Fruit fly (Drosophila melanogaster): ENCODE results near the gene abo.

abo gene

dm6 chr2L:10976864-10977586, 1.9 kb upstream of the abo start:
- no peak for TF ChIP-seq noc (tag; optimal IDR thresholded peaks at IDR 0.05)

DNA sequence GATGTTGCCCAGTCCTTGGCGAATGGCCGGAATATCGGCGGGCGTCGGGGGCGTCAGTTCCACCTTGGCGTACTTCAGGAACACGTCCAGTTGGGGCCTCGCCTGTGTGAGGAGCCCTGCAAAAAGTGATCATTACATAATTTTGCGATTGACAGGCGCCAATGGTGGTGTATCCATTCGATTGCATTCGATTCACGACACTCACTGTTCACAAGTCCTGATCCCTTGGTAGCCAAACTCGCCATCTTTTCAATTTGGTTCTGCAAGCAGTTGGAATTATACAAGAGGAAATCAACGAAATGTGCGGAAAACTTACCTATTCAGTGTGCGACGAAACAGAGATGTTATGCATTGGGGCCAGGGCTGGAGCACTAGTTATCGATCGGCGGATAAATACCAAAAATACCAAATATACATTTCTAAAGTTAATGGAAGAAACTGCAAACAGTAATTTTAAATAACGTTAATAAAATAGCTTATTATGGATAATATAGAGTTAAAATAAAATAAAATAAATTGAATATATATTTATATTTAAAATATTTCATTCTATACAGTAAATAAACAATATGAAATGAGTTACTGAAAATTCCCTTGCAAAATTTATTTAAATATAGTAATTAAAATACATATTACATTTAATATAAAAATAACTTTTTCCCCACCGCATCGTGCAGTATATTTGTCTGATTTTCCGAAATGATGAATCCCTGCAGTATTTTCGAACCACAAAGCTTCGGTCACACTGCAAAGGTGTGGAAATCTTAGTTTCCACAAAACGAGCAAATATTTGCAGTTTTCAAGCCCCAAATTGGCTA, 1.2 kb upstream of the abo start, which contains the start of the genes ATPsynG and SCAR:
Gene ATPsynG (minus strand): TSS at position 354 of the 818 bp plus-strand sequence.
Gene SCAR (plus strand): TSS at position 727 of the 818 bp plus-strand sequence.
- TF ChIP-seq noc (tag; optimal IDR thresholded peaks at IDR 0.05) = no peak

- TF ChIP-seq noc (tag; optimal IDR thresholded peaks at IDR 0.05) = no peak
Observed at dm6 chr2L:10974638-10975037, 455 bp downstream of the abo start.

dm6 chr2L:10972224-10972623, 2.9 kb downstream of the abo start, which contains the start of gene CG16743:
Gene CG16743 (plus strand): TSS chr2L:10972280.
- peak; percentile 79 for TF ChIP-seq noc (tag; optimal IDR thresholded peaks at IDR 0.05)

- TF ChIP-seq noc (tag; optimal IDR thresholded peaks at IDR 0.05) = peak; percentile 72
Observed at dm6 chr2L:10970134-10970533, 5.0 kb downstream of the abo start, which contains the start of the genes Tmem214 and YL-1. Gene Tmem214 (minus strand): TSS chr2L:10970275. Gene YL-1 (plus strand): TSS chr2L:10970443.

- no peak for TF ChIP-seq noc (tag; optimal IDR thresholded peaks at IDR 0.05)
Observed at dm6 chr2L:10968009-10968383, 7.1 kb downstream of the abo start.

DNA sequence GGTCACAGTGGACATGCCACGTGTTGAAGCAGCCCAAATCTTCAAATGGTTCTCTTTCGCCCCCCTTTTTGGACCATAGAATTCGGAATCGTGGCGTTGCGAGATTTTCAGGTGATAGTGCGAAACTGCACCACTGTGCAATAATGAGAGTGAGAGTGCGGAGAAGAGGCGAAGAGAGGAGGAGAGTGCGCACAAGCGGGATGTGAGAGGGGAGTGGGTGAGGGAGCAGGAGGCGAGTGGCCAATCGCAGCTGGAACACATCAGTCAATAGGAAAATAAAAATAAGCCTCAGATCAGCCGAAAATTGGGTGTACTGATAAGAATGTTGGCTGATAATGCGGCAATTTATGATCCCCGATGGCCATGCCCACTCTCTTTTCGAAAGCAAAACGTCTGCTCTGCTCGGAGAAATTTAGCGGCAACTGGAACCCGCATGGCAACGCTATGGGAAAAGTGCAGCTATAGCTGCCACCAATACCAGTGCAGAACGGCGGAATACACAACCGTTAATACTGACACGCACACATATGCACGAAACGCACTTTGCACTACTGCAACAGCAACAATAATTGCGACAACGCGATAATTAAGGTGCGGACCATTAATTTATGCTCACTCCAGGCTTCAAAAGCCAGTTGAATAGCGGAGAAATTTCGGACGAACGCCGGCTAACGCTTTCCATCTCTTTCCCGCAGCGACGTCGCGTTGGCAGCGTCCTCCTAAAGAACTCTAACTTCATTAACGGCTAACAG, 7.7 kb downstream of the abo start:
- TF ChIP-seq noc (tag; optimal IDR thresholded peaks at IDR 0.05) = peak; percentile 74

DNA sequence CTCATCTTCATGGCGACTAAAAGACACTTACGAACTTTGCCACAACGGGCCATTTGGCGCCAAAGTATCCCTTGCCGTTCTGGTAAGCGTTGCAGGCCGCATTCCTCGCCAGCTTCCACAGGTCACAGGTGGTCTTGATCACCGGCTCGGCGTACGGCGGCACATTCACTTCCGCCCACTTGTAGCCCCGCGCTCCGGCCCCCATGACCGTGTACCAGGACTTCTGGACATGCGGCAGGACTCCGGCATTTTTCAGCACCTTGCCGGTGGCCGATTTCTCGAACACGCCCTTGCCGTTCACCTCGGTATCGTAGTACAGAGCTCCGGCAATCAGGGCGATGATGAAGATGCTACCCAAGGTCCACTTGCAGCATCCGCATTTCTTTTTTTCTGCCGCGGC, 9.1 kb downstream of the abo start:
- TF ChIP-seq noc (tag; optimal IDR thresholded peaks at IDR 0.05) = no peak

DNA sequence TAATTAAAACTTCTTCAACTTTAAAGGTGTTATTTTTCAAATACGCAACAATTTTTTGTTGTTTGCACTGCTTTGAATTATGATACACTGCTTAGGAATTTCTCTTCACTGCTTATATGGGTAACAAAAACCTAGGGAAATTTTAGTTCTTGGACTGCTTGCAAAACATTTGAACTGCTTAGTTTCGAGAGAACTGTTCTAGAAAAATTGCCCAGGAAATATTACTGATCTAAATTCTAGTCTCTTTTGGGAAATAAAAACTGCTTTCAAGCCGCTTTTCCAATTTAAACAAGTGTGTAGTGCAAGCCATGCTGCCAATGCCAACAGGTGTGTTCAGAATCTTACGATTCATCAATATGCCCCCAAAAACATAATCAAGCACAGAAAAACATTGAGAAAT, 10.6 kb downstream of the abo start:
- TF ChIP-seq noc (tag; optimal IDR thresholded peaks at IDR 0.05) = no peak

DNA sequence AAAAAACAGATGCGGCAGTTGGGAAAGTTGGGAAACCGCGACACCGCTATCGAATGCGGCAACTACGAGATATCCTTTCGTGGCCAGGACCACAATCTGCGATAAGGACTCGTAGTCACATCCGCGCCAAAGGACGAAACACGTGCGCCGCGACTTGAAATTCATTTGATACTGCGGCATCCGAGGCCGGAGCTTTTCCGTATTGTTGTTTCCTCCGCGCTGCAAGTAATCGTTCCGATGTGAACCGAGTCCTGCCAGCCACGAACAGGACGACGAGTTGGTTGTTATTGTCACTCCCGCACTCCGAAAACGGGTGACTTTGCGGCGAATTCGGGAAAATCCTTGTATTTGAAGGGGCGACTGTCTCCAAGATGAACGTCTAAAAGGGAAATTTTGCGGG, 11.1 kb downstream of the abo start, which contains the start of gene dpr2:
Gene dpr2 (minus strand): TSS at position 175 of the 400 bp plus-strand sequence.
- TF ChIP-seq noc (tag; optimal IDR thresholded peaks at IDR 0.05) = no peak

- no peak for TF ChIP-seq noc (tag; optimal IDR thresholded peaks at IDR 0.05)
Observed at dm6 chr2L:10940196-10940595, 34.9 kb downstream of the abo start.

DNA sequence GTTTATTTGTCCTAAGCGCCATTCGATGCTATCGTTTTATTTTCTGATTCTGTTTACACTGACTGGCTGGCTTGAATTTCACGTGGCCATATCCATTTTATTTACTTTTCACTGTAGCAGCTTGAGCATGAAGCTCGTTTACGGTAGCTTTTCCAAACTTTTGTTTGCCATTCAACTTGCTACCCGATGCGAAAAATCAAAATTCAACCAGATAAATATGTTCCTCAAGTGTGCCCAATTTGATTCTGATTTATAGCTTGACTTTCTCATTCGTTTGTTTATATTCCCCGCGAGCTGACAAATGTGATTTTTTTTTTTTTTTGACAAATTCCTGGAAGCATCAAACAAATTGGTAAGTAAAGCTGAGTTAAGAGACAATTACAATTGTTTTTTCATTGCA, 38.7 kb downstream of the abo start, which contains the start of gene CG14072:
Gene CG14072 (plus strand): TSS at position 301 of the 400 bp plus-strand sequence.
- TF ChIP-seq noc (tag; optimal IDR thresholded peaks at IDR 0.05) = no peak
